Fruit fly (Drosophila melanogaster): ENCODE data around the gene CG11286.

CG11286 gene

dm6 chr3R:7771656-7772055 lies at the start of gene CG11286:
CG11286 (minus strand) TSS chr3R:7771756.
- TF ChIP-seq noc (tag; optimal IDR thresholded peaks at IDR 0.05), result no peak

dm6 chr3R:7813981-7814529 lies 42.5 kb upstream of the CG11286 start, which contains the start of gene CG34384:
CG34384 (plus strand) TSS chr3R:7814361.
- no peak for TF ChIP-seq noc (tag; optimal IDR thresholded peaks at IDR 0.05)

- no peak for TF ChIP-seq noc (tag; optimal IDR thresholded peaks at IDR 0.05)
Observed at dm6 chr3R:7813518-7813917, 42.0 kb upstream of the CG11286 start.

dm6 chr3R:7811514-7811913 lies 40.0 kb upstream of the CG11286 start, which contains the start of gene CG31473:
CG31473 (plus strand) TSS chr3R:7811814.
- no peak for TF ChIP-seq noc (tag; optimal IDR thresholded peaks at IDR 0.05)

- TF ChIP-seq noc (tag; optimal IDR thresholded peaks at IDR 0.05), result no peak
Observed at dm6 chr3R:7809662-7810621, 38.4 kb upstream of the CG11286 start, which contains the start of the genes CG2993 and sgll. CG2993 (minus strand) TSS chr3R:7810014. sgll (plus strand) TSS chr3R:7810532.

dm6 chr3R:7804332-7804731 lies 32.8 kb upstream of the CG11286 start, which contains the start of gene CG18268:
CG18268 (minus strand) TSS chr3R:7804432.
- TF ChIP-seq noc (tag; optimal IDR thresholded peaks at IDR 0.05), result peak; percentile 36

dm6 chr3R:7802693-7803092 lies 31.1 kb upstream of the CG11286 start, which contains the start of gene CG3014:
CG3014 (minus strand) TSS chr3R:7802793.
- no peak for TF ChIP-seq noc (tag; optimal IDR thresholded peaks at IDR 0.05)

dm6 chr3R:7798525-7798924 lies 27.0 kb upstream of the CG11286 start, which contains the start of gene CG18744:
CG18744 (minus strand) TSS chr3R:7798771.
- peak; percentile 19 for TF ChIP-seq noc (tag; optimal IDR thresholded peaks at IDR 0.05)

dm6 chr3R:7793855-7794254 lies 22.3 kb upstream of the CG11286 start, which contains the start of gene CG2641:
CG2641 (plus strand) TSS chr3R:7794069.
- peak; percentile 17 for TF ChIP-seq noc (tag; optimal IDR thresholded peaks at IDR 0.05)

dm6 chr3R:7790583-7791034 lies 19.1 kb upstream of the CG11286 start, which contains the start of gene CG10086:
CG10086 (plus strand) TSS chr3R:7790633.
- TF ChIP-seq noc (tag; optimal IDR thresholded peaks at IDR 0.05), result peak; percentile 44

dm6 chr3R:7790087-7790486 lies 18.5 kb upstream of the CG11286 start, which contains the start of gene CG18746:
CG18746 (minus strand) TSS chr3R:7790187.
- TF ChIP-seq noc (tag; optimal IDR thresholded peaks at IDR 0.05), result no peak

dm6 chr3R:7787899-7788298 lies 16.3 kb upstream of the CG11286 start, which contains the start of gene CG18748:
CG18748 (minus strand) TSS chr3R:7787923.
- peak; percentile 20 for TF ChIP-seq noc (tag; optimal IDR thresholded peaks at IDR 0.05)

dm6 chr3R:7785784-7786183 lies 14.2 kb upstream of the CG11286 start, which contains the start of gene CG18745:
CG18745 (minus strand) TSS chr3R:7786119.
- peak; percentile 41 for TF ChIP-seq noc (tag; optimal IDR thresholded peaks at IDR 0.05)

- peak; percentile 11 for TF ChIP-seq noc (tag; optimal IDR thresholded peaks at IDR 0.05)
Observed at dm6 chr3R:7782933-7783686, 11.6 kb upstream of the CG11286 start, which contains the start of gene CG18747. CG18747 (minus strand) TSS chr3R:7783446.

- no peak for TF ChIP-seq noc (tag; optimal IDR thresholded peaks at IDR 0.05)
Observed at dm6 chr3R:7779620-7780019, 8.1 kb upstream of the CG11286 start.

All from whole organism, larva.